Fruit fly (Drosophila melanogaster) whole organism, adult: ENCODE results near the gene scramb2.
A peak's percentile ranks its signal among the peaks of the same experiment; 100 is the strongest.

ENCODE experiments used
- CG11617 ChIP-seq: fragments of 200-800 bp; sonication (Bioruptor generic); optimal IDR thresholded peaks from 2 replicates; lab custom pipeline; 2017; ENCODE audit warnings: mild to moderate bottlenecking, missing biosample characterization, missing genetic modification reagents, missing genetic modification characterization
- CG1620 ChIP-seq: fragments of 200-800 bp; sonication (Bioruptor generic); optimal IDR thresholded peaks from 2 replicates; lab custom pipeline; 2016; ENCODE audit warnings: missing biosample characterization, missing genetic modification characterization
- CG33017 ChIP-seq: fragments of 200-800 bp; sonication (Bioruptor generic); optimal IDR thresholded peaks from 2 replicates; lab custom pipeline; 2018; ENCODE audit warnings: missing biosample characterization, mild to moderate bottlenecking, missing genetic modification characterization, moderate library complexity
- CG7101 ChIP-seq: fragments of 200-800 bp; sonication (Bioruptor generic); optimal IDR thresholded peaks from 2 replicates; lab custom pipeline; 2018; ENCODE audit warnings: missing biosample characterization, mild to moderate bottlenecking, missing genetic modification characterization, moderate library complexity
- bab1 ChIP-seq: fragments of 200-800 bp; sonication (Bioruptor generic); optimal IDR thresholded peaks from 3 replicates; lab custom pipeline; 2019; ENCODE audit warnings: missing biosample characterization, mild to moderate bottlenecking, missing genetic modification characterization, moderate library complexity
- pad ChIP-seq: fragments of 200-800 bp; sonication (Bioruptor generic); optimal IDR thresholded peaks from 3 replicates; lab custom pipeline; 2017; ENCODE audit warnings: missing biosample characterization, missing genetic modification characterization, mild to moderate bottlenecking, moderate library complexity, missing genetic modification reagents

- TF ChIP-seq CG1620 (GFP tag; lab: Kevin White, UChicago) (no peak), CG11617 (GFP tag; lab: Kevin White, UChicago) (no peak), bab1 (GFP tag; lab: Kevin White, UChicago) (peak; percentile 31), pad (no peak), CG7101 (tag; lab: Kevin White, UChicago) (no peak), CG33017 (tag; lab: Kevin White, UChicago) (no peak)
These were observed 8.2 kb upstream of the scramb2 start, which contains the start of gene CG16753 for dm6 chr3L:3054851-3055250.
